Worm (Caenorhabditis elegans) whole organism, L4 larva: ENCODE results near the gene inx-11.
A peak's percentile ranks its signal among the peaks of the same experiment; 100 is the strongest.

Experiments used
- R02D3.7 ChIP-seq: fragments of 150-350 bp; sonication (generic microtip); optimal IDR thresholded peaks from 3 replicates; lab custom pipeline; 2014; ENCODE audit warnings: missing biosample characterization, missing genetic modification characterization
- T26A8.4 ChIP-seq: fragments of 200-800 bp; sonication (Bioruptor generic); IDR thresholded peaks from 2 replicates; pipeline ENCODE4 v1.3.6; 2022; ENCODE audit warnings: missing genetic modification characterization, missing compliant biosample characterization
- ZK546.5 ChIP-seq, 2 experiments: sonication (generic microtip); optimal IDR thresholded peaks; 2 replicates each; lab custom pipeline; 2017; ENCODE audit warnings: missing biosample characterization in 2 of 2, missing genetic modification characterization in 2 of 2
- aly-2 ChIP-seq: sonication (generic microtip); optimal IDR thresholded peaks from 2 replicates; lab custom pipeline; 2018; ENCODE audit warnings: missing biosample characterization, missing genetic modification characterization
- ceh-20 ChIP-seq: fragments of 200-800 bp; sonication (Bioruptor generic); IDR thresholded peaks from 2 replicates; pipeline ENCODE4 v1.3.6; 2022; ENCODE audit warnings: missing genetic modification reagents, missing genetic modification characterization, missing compliant biosample characterization
- ceh-62 ChIP-seq: sonication (generic microtip); optimal IDR thresholded peaks from 2 replicates; lab custom pipeline; 2017; ENCODE audit warnings: missing biosample characterization, missing genetic modification characterization
- ces-1 ChIP-seq: fragments of 150-350 bp; sonication (generic microtip); optimal IDR thresholded peaks from 4 replicates; lab custom pipeline; 2014; ENCODE audit warnings: missing biosample characterization, missing genetic modification reagents, missing genetic modification characterization
- cey-2 ChIP-seq: sonication (generic microtip); optimal IDR thresholded peaks from 3 replicates; lab custom pipeline; 2017; ENCODE audit warnings: missing genetic modification characterization, mild to moderate bottlenecking, missing compliant biosample characterization, antibody characterized with exemption, borderline replicate concordance; ENCODE audit not compliant: insufficient read depth
- daf-12 ChIP-seq: fragments of 150-350 bp; optimal IDR thresholded peaks from 2 replicates; lab custom pipeline; 2014; ENCODE audit warnings: missing biosample characterization, missing genetic modification reagents, missing genetic modification characterization
- daf-16 ChIP-seq, 3 experiments: sonication (generic microtip); optimal IDR thresholded peaks; 2 replicates each; lab custom pipeline; 2016 to 2017; ENCODE audit warnings: missing genetic modification characterization in 3 of 3, missing genetic modification reagents in 3 of 3, mild to moderate bottlenecking in 2 of 3, missing compliant biosample characterization in 2 of 3, missing biosample characterization in 1 of 3, moderate library complexity in 1 of 3
- dmd-6 ChIP-seq: fragments of 200-800 bp; sonication (Bioruptor generic); IDR thresholded peaks from 2 replicates; pipeline ENCODE4 v1.3.6; 2022; ENCODE audit warnings: missing genetic modification reagents, missing genetic modification characterization, missing compliant biosample characterization
- dmd-9 ChIP-seq: fragments of 200-800 bp; sonication (Bioruptor generic); IDR thresholded peaks from 2 replicates; pipeline ENCODE4 v1.3.6; 2022; ENCODE audit warnings: missing genetic modification reagents, missing genetic modification characterization, missing compliant biosample characterization
- duxl-1 ChIP-seq: sonication (generic microtip); optimal IDR thresholded peaks from 2 replicates; lab custom pipeline; 2016; ENCODE audit warnings: mild to moderate bottlenecking, missing genetic modification characterization, moderate library complexity, missing compliant biosample characterization; ENCODE audit not compliant: poor library complexity
- dve-1 ChIP-seq: sonication (generic microtip); optimal IDR thresholded peaks from 2 replicates; lab custom pipeline; 2017; ENCODE audit warnings: antibody characterized with exemption, mild to moderate bottlenecking, missing genetic modification characterization, missing compliant biosample characterization; ENCODE audit not compliant: insufficient read depth
- fos-1 ChIP-seq: fragments of 150-350 bp; optimal IDR thresholded peaks from 2 replicates; lab custom pipeline; 2014; ENCODE audit warnings: missing biosample characterization, missing genetic modification characterization
- gei-8 ChIP-seq: fragments of 200-800 bp; sonication (Bioruptor generic); optimal IDR thresholded peaks from 2 replicates; lab custom pipeline; 2018; ENCODE audit warnings: mild to moderate bottlenecking, missing genetic modification characterization, missing compliant biosample characterization
- hlh-11 ChIP-seq: fragments of 200-800 bp; sonication (Bioruptor generic); optimal IDR thresholded peaks from 2 replicates; lab custom pipeline; 2018; ENCODE audit warnings: mild to moderate bottlenecking, missing genetic modification characterization, missing compliant biosample characterization
- hlh-30 ChIP-seq: sonication (generic microtip); optimal IDR thresholded peaks from 2 replicates; lab custom pipeline; 2017; ENCODE audit warnings: antibody characterized with exemption, mild to moderate bottlenecking, missing genetic modification characterization, missing compliant biosample characterization; ENCODE audit not compliant: insufficient read depth
- hmg-1.1 ChIP-seq: fragments of 200-800 bp; sonication (Bioruptor generic); IDR thresholded peaks from 2 replicates; pipeline ENCODE4 v1.3.6; 2022; ENCODE audit warnings: missing genetic modification reagents, missing genetic modification characterization, missing compliant biosample characterization
- lim-7 ChIP-seq: fragments of 200-800 bp; sonication (Bioruptor generic); IDR thresholded peaks from 2 replicates; pipeline ENCODE4 v1.3.6; 2022; ENCODE audit warnings: missing genetic modification characterization, missing compliant biosample characterization
- lin-1 ChIP-seq: fragments of 200-800 bp; sonication (Bioruptor generic); IDR thresholded peaks from 2 replicates; pipeline ENCODE4 v1.3.6; 2022; ENCODE audit warnings: missing genetic modification reagents, missing genetic modification characterization, missing compliant biosample characterization
- lin-13 ChIP-seq: fragments of 150-350 bp; optimal IDR thresholded peaks from 2 replicates; lab custom pipeline; 2014; ENCODE audit warnings: missing biosample characterization, missing genetic modification reagents, missing genetic modification characterization
- lin-29 ChIP-seq: fragments of 200-800 bp; sonication (Bioruptor generic); IDR thresholded peaks from 2 replicates; pipeline ENCODE4 v1.3.6; 2022; ENCODE audit warnings: missing genetic modification reagents, missing genetic modification characterization, missing compliant biosample characterization
- lin-39 ChIP-seq: fragments of 150-350 bp; optimal IDR thresholded peaks from 2 replicates; lab custom pipeline; 2014; ENCODE audit warnings: missing biosample characterization, missing genetic modification reagents, missing genetic modification characterization
- madf-5 ChIP-seq, 2 experiments: fragments of 200-800 bp; sonication (Bioruptor generic); IDR thresholded peaks; 2 replicates each; pipeline ENCODE4 v1.3.6; 2022; ENCODE audit warnings: missing compliant biosample characterization in 2 of 2, missing genetic modification characterization in 2 of 2
- mep-1 ChIP-seq: fragments of 150-350 bp; sonication (generic microtip); optimal IDR thresholded peaks from 3 replicates; lab custom pipeline; 2014; ENCODE audit warnings: missing biosample characterization, missing genetic modification characterization
- mes-2 ChIP-seq: sonication (generic microtip); optimal IDR thresholded peaks from 2 replicates; lab custom pipeline; 2016; ENCODE audit warnings: missing genotype, mild to moderate bottlenecking, missing genetic modification characterization, missing compliant biosample characterization; ENCODE audit not compliant: poor library complexity, severe bottlenecking
- mxl-2 ChIP-seq: fragments of 200-800 bp; sonication (Bioruptor generic); conservative IDR thresholded peaks from 2 replicates; pipeline ENCODE4 v1.3.6; 2022; ENCODE audit warnings: missing genetic modification reagents, missing genetic modification characterization, missing compliant biosample characterization
- nhr-11 ChIP-seq: fragments of 150-350 bp; optimal IDR thresholded peaks from 2 replicates; lab custom pipeline; 2014; ENCODE audit warnings: missing biosample characterization, missing genetic modification characterization
- nhr-111 ChIP-seq: fragments of 200-800 bp; sonication (Bioruptor generic); optimal IDR thresholded peaks from 2 replicates; lab custom pipeline; 2018; ENCODE audit warnings: mild to moderate bottlenecking, missing genetic modification characterization, missing compliant biosample characterization
- nhr-25 ChIP-seq: sonication (generic microtip); optimal IDR thresholded peaks from 2 replicates; lab custom pipeline; 2017; ENCODE audit warnings: missing genetic modification characterization, mild to moderate bottlenecking, missing compliant biosample characterization, antibody characterized with exemption, moderate library complexity, borderline replicate concordance; ENCODE audit not compliant: insufficient read depth
- nhr-28 ChIP-seq: fragments of 150-350 bp; optimal IDR thresholded peaks from 2 replicates; lab custom pipeline; 2014; ENCODE audit warnings: missing biosample characterization, missing genetic modification characterization
- nhr-41 ChIP-seq: fragments of 200-800 bp; sonication (Bioruptor generic); IDR thresholded peaks from 2 replicates; pipeline ENCODE4 v1.3.6; 2022; ENCODE audit warnings: missing genetic modification reagents, missing genetic modification characterization, missing compliant biosample characterization
- nhr-48 ChIP-seq: sonication (generic microtip); optimal IDR thresholded peaks from 2 replicates; lab custom pipeline; 2016; ENCODE audit warnings: mild to moderate bottlenecking, missing genetic modification characterization, missing compliant biosample characterization
- nhr-6 ChIP-seq: fragments of 150-350 bp; optimal IDR thresholded peaks from 2 replicates; lab custom pipeline; 2014; ENCODE audit warnings: missing biosample characterization, missing genetic modification characterization
- nhr-76 ChIP-seq: fragments of 150-350 bp; optimal IDR thresholded peaks from 2 replicates; lab custom pipeline; 2014; ENCODE audit warnings: missing biosample characterization, missing genetic modification characterization
- nhr-77 ChIP-seq: fragments of 150-350 bp; optimal IDR thresholded peaks from 2 replicates; lab custom pipeline; 2014; ENCODE audit warnings: missing biosample characterization, missing genetic modification characterization
- php-3 ChIP-seq: fragments of 200-800 bp; sonication (Bioruptor generic); IDR thresholded peaks from 2 replicates; pipeline ENCODE4 v1.3.6; 2022; ENCODE audit warnings: missing genetic modification reagents, missing genetic modification characterization, missing compliant biosample characterization
- snpc-4 ChIP-seq: fragments of 150-350 bp; optimal IDR thresholded peaks from 2 replicates; lab custom pipeline; 2014; ENCODE audit warnings: missing biosample characterization, missing genetic modification characterization
- tag-97 ChIP-seq: fragments of 200-800 bp; sonication (Bioruptor generic); IDR thresholded peaks from 2 replicates; pipeline ENCODE4 v1.3.6; 2022; ENCODE audit warnings: missing genetic modification characterization, missing compliant biosample characterization
- tra-1 ChIP-seq: fragments of 200-800 bp; sonication (Bioruptor generic); IDR thresholded peaks from 2 replicates; pipeline ENCODE4 v1.3.6; 2022; ENCODE audit warnings: missing genetic modification reagents, missing genetic modification characterization, missing compliant biosample characterization
- unc-62 ChIP-seq, 3 experiments: fragments of 150-350 bp in 1 of 3; sonication (generic microtip); optimal IDR thresholded peaks in 2 of 3; peaks in 1 of 3; 1 replicate in 1 of 3; 2 replicates in 2 of 3; lab custom pipeline; 2014 to 2017; ENCODE audit warnings: missing biosample characterization in 3 of 3, missing genetic modification characterization in 3 of 3, missing genetic modification reagents in 3 of 3, missing genotype in 1 of 3
- vab-7 ChIP-seq: fragments of 200-800 bp; sonication (Bioruptor generic); IDR thresholded peaks from 2 replicates; pipeline ENCODE4 v1.3.6; 2022; ENCODE audit warnings: missing genetic modification reagents, missing genetic modification characterization, missing compliant biosample characterization
- zfp-2 ChIP-seq: sonication (generic microtip); optimal IDR thresholded peaks from 2 replicates; lab custom pipeline; 2016; ENCODE audit warnings: mild to moderate bottlenecking, missing genetic modification characterization, missing compliant biosample characterization
- zip-11 ChIP-seq: fragments of 200-800 bp; sonication (Bioruptor generic); IDR thresholded peaks from 2 replicates; pipeline ENCODE4 v1.3.6; 2022; ENCODE audit warnings: missing genetic modification characterization, missing compliant biosample characterization

Gene inx-11

ce11 chrV:12460583-12460982 is 26.5 kb upstream of the inx-11 start (continued):
- TF ChIP-seq nhr-111 (GFP tag; lab: Kevin White, UChicago) (no peak), hlh-11 (peak; percentile 1), ceh-62 (tag; lab: Kevin White, UChicago) (no peak), nhr-76 (tag; lab: Kevin White, UChicago) (no peak), gei-8 (no peak)

ce11 chrV:12462908-12463307 is 24.1 kb upstream of the inx-11 start, which contains the start of gene egl-10:
TSS of gene egl-10 (minus strand) at chrV:12463008.
- TF ChIP-seq daf-12 (tag; lab: Kevin White, UChicago) (no peak), php-3 (GFP tag; lab: Robert Waterston, UW) (no peak), nhr-11 (tag; lab: Kevin White, UChicago) (no peak), vab-7 (GFP tag; lab: Robert Waterston, UW) (no peak), mep-1 (tag; lab: Kevin White, UChicago) (no peak), mxl-2 (no peak), hmg-1.1 (GFP tag; lab: Robert Waterston, UW) (0 out of 2 replicates have a peak, but pooled peaks have one; percentile 21), zfp-2 (tag; lab: Kevin White, UChicago) (no peak), dve-1 (peak; percentile 19), daf-16 (GFP tag; optimal IDR thresholded peaks at IDR 0.05; lab: Kevin White, UChicago) (no peak), daf-16 (tag; optimal IDR thresholded peaks at IDR 0.05; lab: Kevin White, UChicago) (no peak), lim-7 (GFP tag; lab: Robert Waterston, UW) (no peak), zip-11 (GFP tag; lab: Robert Waterston, UW) (no peak), ZK546.5 (tag; optimal IDR thresholded peaks at IDR 0.05; lab: Kevin White, UChicago) (no peak), duxl-1 (no peak), snpc-4 (no peak), dmd-6 (GFP tag; lab: Robert Waterston, UW) (no peak), fos-1 (tag; lab: Kevin White, UChicago) (no peak), tra-1 (GFP tag; lab: Robert Waterston, UW) (no peak), mes-2 (tag; lab: Kevin White, UChicago) (peak; percentile 50), nhr-25 (tag; lab: Kevin White, UChicago) (no peak), ces-1 (GFP tag; lab: Kevin White, UChicago) (no peak), ceh-62 (tag; lab: Kevin White, UChicago) (no peak), cey-2 (tag; lab: Kevin White, UChicago) (no peak), lin-13 (GFP tag; lab: Kevin White, UChicago) (no peak), nhr-77 (tag; lab: Kevin White, UChicago) (no peak), aly-2 (tag; lab: Kevin White, UChicago) (no peak), ceh-20 (GFP tag; lab: Robert Waterston, UW) (no peak), T26A8.4 (GFP tag; lab: Robert Waterston, UW) (no peak), nhr-28 (no peak), nhr-41 (GFP tag; lab: Robert Waterston, UW) (no peak), tag-97 (GFP tag; lab: Robert Waterston, UW) (no peak), lin-1 (no peak), unc-62 (GFP tag; optimal IDR thresholded peaks at IDR 0.05 in 1 of 2; lab: Kevin White, UChicago) (no peak), unc-62 (tag; optimal IDR thresholded peaks at IDR 0.05; lab: Kevin White, UChicago) (no peak), nhr-48 (tag; lab: Kevin White, UChicago) (no peak), dmd-9 (GFP tag; lab: Robert Waterston, UW) (no peak), lin-29 (GFP tag; lab: Robert Waterston, UW) (no peak), lin-39 (no peak), nhr-6 (peak; percentile 11), hlh-30 (tag; lab: Kevin White, UChicago) (peak; percentile 11), R02D3.7 (tag; lab: Kevin White, UChicago) (no peak), madf-5 (GFP tag; IDR thresholded peaks at IDR 0.05; lab: Robert Waterston, UW) (no peak)
